Worm (Caenorhabditis elegans) whole organism, young adult: Measurements from ENCODE around the gene C30G12.4.

Source experiments
- B0261.1 ChIP-seq: sonication (generic microtip); optimal IDR thresholded peaks from 2 replicates; lab custom pipeline; 2016; ENCODE audit warnings: mild to moderate bottlenecking, missing genetic modification characterization, moderate library complexity, missing compliant biosample characterization
- C17E4.6 ChIP-seq: fragments of 200-800 bp; sonication (Bioruptor generic); IDR thresholded peaks from 2 replicates; pipeline ENCODE4 v1.3.6; 2022; ENCODE audit warnings: missing genetic modification reagents, missing genetic modification characterization, missing compliant biosample characterization
- D2030.7 ChIP-seq: fragments of 200-800 bp; sonication (Bioruptor generic); IDR thresholded peaks from 2 replicates; pipeline ENCODE4 v1.3.6; 2022; ENCODE audit warnings: missing genetic modification reagents, missing genetic modification characterization, missing compliant biosample characterization
- F10E7.11 ChIP-seq: sonication (generic microtip); optimal IDR thresholded peaks from 2 replicates; lab custom pipeline; 2017; ENCODE audit warnings: mild to moderate bottlenecking, missing genetic modification characterization, moderate library complexity, missing compliant biosample characterization
- F23B12.7 ChIP-seq: sonication (generic microtip); optimal IDR thresholded peaks from 2 replicates; lab custom pipeline; 2017; ENCODE audit warnings: missing genetic modification characterization, mild to moderate bottlenecking, missing compliant biosample characterization, antibody characterized with exemption, moderate library complexity; ENCODE audit not compliant: insufficient read depth
- F37B4.10 ChIP-seq: fragments of 200-800 bp; sonication (Bioruptor generic); IDR thresholded peaks from 2 replicates; pipeline ENCODE4 v1.3.6; 2022; ENCODE audit warnings: missing genetic modification characterization, missing compliant biosample characterization
- Y67H2A.10 ChIP-seq: fragments of 200-800 bp; sonication (Bioruptor generic); conservative IDR thresholded peaks from 2 replicates; pipeline ENCODE4 v1.3.6; 2022; ENCODE audit warnings: missing genetic modification reagents, missing genetic modification characterization, missing compliant biosample characterization
- ama-1 ChIP-seq, 3 experiments: fragments of 150-350 bp in 1 of 3; sonication (generic microtip) in 2 of 3; optimal IDR thresholded peaks; 2 replicates each; lab custom pipeline; 2014 to 2018; ENCODE audit warnings: missing biosample characterization in 2 of 3, missing genetic modification characterization in 2 of 3, missing genetic modification reagents in 2 of 3
- aptf-2 ChIP-seq: fragments of 200-800 bp; sonication (Bioruptor generic); conservative IDR thresholded peaks from 2 replicates; pipeline ENCODE4 v1.3.6; 2022; ENCODE audit warnings: missing genetic modification reagents, missing genetic modification characterization, missing compliant biosample characterization
- athp-1 ChIP-seq: sonication (generic microtip); optimal IDR thresholded peaks from 2 replicates; lab custom pipeline; 2017; ENCODE audit warnings: mild to moderate bottlenecking, missing genetic modification characterization, missing compliant biosample characterization
- attf-5 ChIP-seq: fragments of 200-800 bp; sonication (Bioruptor generic); optimal IDR thresholded peaks from 2 replicates; lab custom pipeline; 2018; ENCODE audit warnings: mild to moderate bottlenecking, missing genetic modification characterization, missing compliant biosample characterization
- cebp-1 ChIP-seq, 2 experiments: fragments of 200-800 bp in 1 of 2; sonication (Bioruptor generic) in 1 of 2; sonication (generic microtip) in 1 of 2; IDR thresholded peaks in 1 of 2; optimal IDR thresholded peaks in 1 of 2; 2 replicates each; pipeline versions ENCODE4 v1.3.6 to Lab custom; 2017 to 2022; ENCODE audit warnings: missing compliant biosample characterization in 2 of 2, missing genetic modification characterization in 2 of 2, mild to moderate bottlenecking in 1 of 2, missing genetic modification reagents in 1 of 2, moderate library complexity in 1 of 2
- ceh-40 ChIP-seq: fragments of 200-800 bp; sonication (Bioruptor generic); IDR thresholded peaks from 2 replicates; pipeline ENCODE4 v1.3.6; 2022; ENCODE audit warnings: missing genetic modification characterization, missing compliant biosample characterization
- chd-7 ChIP-seq: sonication (generic microtip); optimal IDR thresholded peaks from 2 replicates; lab custom pipeline; 2016; ENCODE audit warnings: mild to moderate bottlenecking, missing genetic modification characterization, moderate library complexity, missing compliant biosample characterization
- dox-1 ChIP-seq: fragments of 200-800 bp; sonication (Bioruptor generic); IDR thresholded peaks from 2 replicates; pipeline ENCODE4 v1.3.6; 2022; ENCODE audit warnings: missing genetic modification reagents, missing genetic modification characterization, missing compliant biosample characterization
- ets-4 ChIP-seq: fragments of 200-800 bp; sonication (Bioruptor generic); optimal IDR thresholded peaks from 2 replicates; lab custom pipeline; 2018; ENCODE audit warnings: mild to moderate bottlenecking, missing genetic modification characterization, missing compliant biosample characterization
- him-1 ChIP-seq: sonication (generic microtip); optimal IDR thresholded peaks from 2 replicates; lab custom pipeline; 2016; ENCODE audit warnings: missing genotype, missing genetic modification reagents, missing genetic modification characterization, missing compliant biosample characterization
- lag-1 ChIP-seq: fragments of 200-800 bp; sonication (Bioruptor generic); IDR thresholded peaks from 2 replicates; pipeline ENCODE4 v1.3.6; 2022; ENCODE audit warnings: missing genetic modification reagents, missing genetic modification characterization, missing compliant biosample characterization
- let-607 ChIP-seq, 2 experiments: fragments of 200-800 bp in 1 of 2; sonication (Bioruptor generic) in 1 of 2; sonication (generic microtip) in 1 of 2; optimal IDR thresholded peaks; 2 replicates each; lab custom pipeline; 2016 to 2018; ENCODE audit warnings: mild to moderate bottlenecking in 2 of 2, missing compliant biosample characterization in 2 of 2, missing genetic modification characterization in 2 of 2, moderate library complexity in 2 of 2, missing genotype in 1 of 2
- lin-40 ChIP-seq: sonication (generic microtip); optimal IDR thresholded peaks from 2 replicates; lab custom pipeline; 2016; ENCODE audit warnings: missing genetic modification characterization, mild to moderate bottlenecking, missing compliant biosample characterization, missing genotype, missing genetic modification reagents
- madf-8 ChIP-seq: fragments of 200-800 bp; sonication (Bioruptor generic); conservative IDR thresholded peaks from 2 replicates; pipeline ENCODE4 v1.3.6; 2022; ENCODE audit warnings: missing genetic modification reagents, missing genetic modification characterization, missing compliant biosample characterization
- nhr-80 ChIP-seq: sonication (generic microtip); optimal IDR thresholded peaks from 2 replicates; lab custom pipeline; 2016; ENCODE audit warnings: missing genetic modification characterization, missing compliant biosample characterization
- snpc-1.1 ChIP-seq: sonication (generic microtip); optimal IDR thresholded peaks from 2 replicates; lab custom pipeline; 2017; ENCODE audit warnings: missing genetic modification characterization, mild to moderate bottlenecking, missing compliant biosample characterization, antibody characterized with exemption, moderate library complexity, missing genotype, missing genetic modification reagents; ENCODE audit not compliant: insufficient read depth
- snpc-4 ChIP-seq, 5 experiments: fragments of 150-350 bp in 1 of 5; sonication (generic microtip) in 4 of 5; optimal IDR thresholded peaks; 2 replicates each; lab custom pipeline; 2014 to 2018; ENCODE audit warnings: missing genetic modification characterization in 5 of 5, missing biosample characterization in 3 of 5, antibody characterized with exemption in 2 of 5, mild to moderate bottlenecking in 2 of 5, missing compliant biosample characterization in 2 of 5, missing genotype in 2 of 5, moderate library complexity in 2 of 5, missing genetic modification reagents in 1 of 5
- sptf-2 ChIP-seq: fragments of 200-800 bp; sonication (Bioruptor generic); optimal IDR thresholded peaks from 2 replicates; lab custom pipeline; 2018; ENCODE audit warnings: mild to moderate bottlenecking, missing genetic modification characterization, missing compliant biosample characterization
- tbp1 ChIP-seq: fragments of 200-800 bp; sonication (Bioruptor generic); optimal IDR thresholded peaks from 2 replicates; lab custom pipeline; 2018; ENCODE audit warnings: mild to moderate bottlenecking, missing genetic modification characterization, missing compliant biosample characterization
- unc-130 ChIP-seq: sonication (generic microtip); optimal IDR thresholded peaks from 2 replicates; lab custom pipeline; 2016; ENCODE audit warnings: missing genetic modification reagents, missing genetic modification characterization, missing compliant biosample characterization
- ztf-3 ChIP-seq: fragments of 200-800 bp; sonication (Bioruptor generic); optimal IDR thresholded peaks from 2 replicates; lab custom pipeline; 2018; ENCODE audit warnings: mild to moderate bottlenecking, missing genetic modification characterization, missing compliant biosample characterization
- ztf-6 ChIP-seq: fragments of 200-800 bp; sonication (Bioruptor generic); IDR thresholded peaks from 2 replicates; pipeline ENCODE4 v1.3.6; 2022; ENCODE audit warnings: missing genetic modification reagents, missing genetic modification characterization, missing compliant biosample characterization

Gene C30G12.4

ce11 chrII:7238248-7238647 lies 23.7 kb upstream of the C30G12.4 start, which contains the start of gene aqp-1 (continued):
- no peak for TF ChIP-seq lin-40 (tag; lab: Kevin White, UChicago)

- no peak for TF ChIP-seq Y67H2A.10 (GFP tag; lab: Robert Waterston, UW)
- no peak for TF ChIP-seq chd-7 (tag; lab: Kevin White, UChicago)
- TF ChIP-seq D2030.7 (GFP tag; lab: Robert Waterston, UW), result no peak
- no peak for TF ChIP-seq ets-4 (GFP tag; lab: Kevin White, UChicago)
- TF ChIP-seq ztf-6 (GFP tag; lab: Robert Waterston, UW), result no peak
- no peak for TF ChIP-seq snpc-1.1
- TF ChIP-seq dox-1 (GFP tag; lab: Robert Waterston, UW), result no peak
- TF ChIP-seq ama-1 (optimal IDR thresholded peaks at IDR 0.05; lab: Kevin White, UChicago), result no peak
- no peak for TF ChIP-seq ama-1 (GFP tag; optimal IDR thresholded peaks at IDR 0.05; lab: Kevin White, UChicago)
- TF ChIP-seq F37B4.10 (GFP tag; lab: Robert Waterston, UW), result no peak
- no peak for TF ChIP-seq tbp1 (GFP tag; lab: Kevin White, UChicago)
- no peak for TF ChIP-seq lag-1 (GFP tag; lab: Robert Waterston, UW)
- TF ChIP-seq athp-1, result no peak
- no peak for TF ChIP-seq ztf-3 (GFP tag; lab: Kevin White, UChicago)
- no peak for TF ChIP-seq aptf-2 (GFP tag; lab: Robert Waterston, UW)
- TF ChIP-seq F23B12.7 (tag; lab: Kevin White, UChicago), result no peak
Observed at ce11 chrII:7238791-7239190, 23.2 kb upstream of the C30G12.4 start.

ce11 chrII:7239705-7240104 lies 22.2 kb upstream of the C30G12.4 start:
- TF ChIP-seq let-607 (tag; optimal IDR thresholded peaks at IDR 0.05; lab: Kevin White, UChicago) (no peak), ceh-40 (GFP tag; lab: Robert Waterston, UW) (no peak)

ce11 chrII:7242754-7243153 lies 19.2 kb upstream of the C30G12.4 start:
- TF ChIP-seq unc-130 (no peak), nhr-80 (tag; lab: Kevin White, UChicago) (peak; percentile 7)

ce11 chrII:7245576-7245975 lies 16.4 kb upstream of the C30G12.4 start, which contains the start of gene skpo-3:
Gene skpo-3, plus strand, starts transcription at chrII:7245876.
- TF ChIP-seq sptf-2 (no peak), cebp-1 (GFP tag; IDR thresholded peaks at IDR 0.05; lab: Robert Waterston, UW) (no peak), cebp-1 (tag; optimal IDR thresholded peaks at IDR 0.05; lab: Kevin White, UChicago) (no peak), C17E4.6 (no peak), B0261.1 (tag; lab: Kevin White, UChicago) (no peak), him-1 (no peak), F10E7.11 (tag; lab: Kevin White, UChicago) (no peak)

ce11 chrII:7251978-7252377 lies 10.0 kb upstream of the C30G12.4 start, which contains the start of the genes prx-13 and ada-2:
Gene prx-13, minus strand, starts transcription at chrII:7252015.
Gene ada-2, plus strand, starts transcription at chrII:7252259.
- TF ChIP-seq attf-5, result no peak
- no peak for TF ChIP-seq snpc-4 (GFP tag; optimal IDR thresholded peaks at IDR 0.05; lab: Kevin White, UChicago)
- TF ChIP-seq snpc-4 (tag; optimal IDR thresholded peaks at IDR 0.05; lab: Kevin White, UChicago), result peak in 1 of 4 experiments; percentile 15
- no peak for TF ChIP-seq madf-8 (GFP tag; lab: Robert Waterston, UW)
- TF ChIP-seq ztf-6 (GFP tag; lab: Robert Waterston, UW), result no peak
- peak; percentile 62 for TF ChIP-seq nhr-80 (tag; lab: Kevin White, UChicago)
